Worm (Caenorhabditis elegans): Measurements from ENCODE around the gene btb-19.

DNA sequence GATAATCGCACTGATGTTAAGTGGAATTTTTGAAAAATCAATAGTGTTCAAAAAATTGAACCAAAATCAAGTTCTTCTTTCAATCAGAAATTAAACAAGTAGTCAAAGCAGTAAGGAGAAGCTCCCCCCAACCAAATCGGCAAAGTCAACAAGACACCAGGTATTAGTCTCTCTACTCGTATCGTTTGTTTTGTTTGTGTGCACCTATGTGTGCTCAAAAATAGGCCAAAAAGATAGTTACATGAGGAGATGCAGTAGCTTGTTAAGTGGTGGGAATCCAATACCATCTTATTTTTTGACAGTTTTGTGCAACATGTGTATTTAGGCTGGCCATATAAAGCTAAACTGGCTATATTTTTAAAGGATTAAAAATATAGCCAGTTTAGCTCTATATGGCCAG lies 15.7 kb downstream of the btb-19 start, which contains the start of gene K10H10.12:
- TF ChIP-seq sdz-38 (tag; optimal IDR thresholded peaks at IDR 0.05) = no peak
- TF ChIP-seq F37B4.10 (GFP tag; IDR thresholded peaks at IDR 0.05) = no peak
- TF ChIP-seq sea-2 (GFP tag; IDR thresholded peaks at IDR 0.05) = no peak
- no peak for TF ChIP-seq egl-18 (GFP tag; IDR thresholded peaks at IDR 0.05)
- TF ChIP-seq Y95B8A.8 (GFP tag; IDR thresholded peaks at IDR 0.05) = no peak
- TF ChIP-seq fkh-3 (tag; optimal IDR thresholded peaks at IDR 0.05) = no peak
- TF ChIP-seq madf-8 (GFP tag; conservative IDR thresholded peaks at IDR 0.05) = no peak
- no peak for TF ChIP-seq ceh-100 (GFP tag; IDR thresholded peaks at IDR 0.05)
- no peak for TF ChIP-seq ztf-18 (tag; optimal IDR thresholded peaks at IDR 0.05)
- no peak for TF ChIP-seq efl-1 (GFP tag; optimal IDR thresholded peaks at IDR 0.05)
- no peak for TF ChIP-seq Y53G8AR.9 (GFP tag; conservative IDR thresholded peaks at IDR 0.05)

Measured in whole organism, young adult.